Fruit fly (Drosophila melanogaster): ENCODE data around the gene skd.
A peak's percentile ranks its signal among the peaks of the same experiment; 100 is the strongest.

Gene skd

DNA sequence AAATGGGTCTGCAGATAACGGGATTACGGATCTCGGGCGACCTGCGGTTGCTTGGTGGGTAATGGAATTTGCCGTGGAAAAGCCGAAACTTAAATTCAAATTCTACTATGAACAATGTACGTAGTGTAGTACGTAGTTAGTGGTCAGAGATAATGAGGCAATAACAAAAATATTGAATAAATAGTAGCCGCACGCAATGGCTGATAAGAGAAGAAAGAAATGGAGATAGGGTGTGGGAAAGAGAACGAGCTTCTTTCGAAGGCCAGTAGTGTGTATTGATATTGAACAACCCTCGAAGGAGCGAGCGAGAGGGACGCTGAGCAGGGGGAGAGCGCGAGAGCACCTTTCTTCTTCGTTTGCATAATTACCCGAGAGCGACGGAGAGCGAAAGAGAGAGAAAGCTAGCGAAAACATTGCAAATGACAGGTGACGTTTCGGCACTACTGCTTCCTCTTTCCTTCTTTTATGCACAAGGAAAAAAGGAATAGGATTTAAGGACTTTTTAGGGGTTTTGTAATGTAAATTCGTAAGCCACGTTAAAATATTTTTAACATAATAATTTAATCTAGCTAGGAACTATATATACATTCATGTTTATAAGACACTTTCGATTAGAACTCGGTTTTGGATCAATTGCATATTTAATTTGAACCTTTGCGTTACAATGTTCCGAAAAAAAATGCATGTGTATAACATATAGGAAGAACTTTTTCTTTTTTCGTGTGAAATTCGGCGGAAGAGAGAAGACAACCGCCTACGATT, 16.2 kb downstream of the skd start (continued):
- TF ChIP-seq CG12299 (tag; optimal IDR thresholded peaks at IDR 0.05) (no peak), CG18011 (GFP tag; optimal IDR thresholded peaks at IDR 0.05) (no peak), Trl (optimal IDR thresholded peaks at IDR 0.05) (peak; percentile 88), Trl (GFP tag; optimal IDR thresholded peaks at IDR 0.05) (peak; percentile 12), CG10366 (GFP tag; IDR thresholded peaks at IDR 0.05) (no peak), HLHmδ (GFP tag; optimal IDR thresholded peaks at IDR 0.05) (no peak), unc-4 (GFP tag; IDR thresholded peaks at IDR 0.05; ENCODE audit: partially characterized antibody) (no peak), CHES-1-like (GFP tag; optimal IDR thresholded peaks at IDR 0.05) (no peak), Neu2 (GFP tag; optimal IDR thresholded peaks at IDR 0.05; ENCODE audit: borderline replicate concordance) (no peak), pan (optimal IDR thresholded peaks at IDR 0.05) (no peak), pan (GFP tag; optimal IDR thresholded peaks at IDR 0.05 in 1 of 2, IDR thresholded peaks at IDR 0.05 in 1 of 2) (no peak), sug (tag; optimal IDR thresholded peaks at IDR 0.05) (peak; percentile 57), CkIIα-i1 (GFP tag; IDR thresholded peaks at IDR 0.05) (no peak), CG16815 (GFP tag; optimal IDR thresholded peaks at IDR 0.05) (no peak), esg (GFP tag; conservative IDR thresholded peaks at IDR 0.05) (no peak; the same call in 1 of the 2 replicates), CG12391 (tag; optimal IDR thresholded peaks at IDR 0.05) (peak; percentile 33), ap (GFP tag; IDR thresholded peaks at IDR 0.05) (no peak)

DNA sequence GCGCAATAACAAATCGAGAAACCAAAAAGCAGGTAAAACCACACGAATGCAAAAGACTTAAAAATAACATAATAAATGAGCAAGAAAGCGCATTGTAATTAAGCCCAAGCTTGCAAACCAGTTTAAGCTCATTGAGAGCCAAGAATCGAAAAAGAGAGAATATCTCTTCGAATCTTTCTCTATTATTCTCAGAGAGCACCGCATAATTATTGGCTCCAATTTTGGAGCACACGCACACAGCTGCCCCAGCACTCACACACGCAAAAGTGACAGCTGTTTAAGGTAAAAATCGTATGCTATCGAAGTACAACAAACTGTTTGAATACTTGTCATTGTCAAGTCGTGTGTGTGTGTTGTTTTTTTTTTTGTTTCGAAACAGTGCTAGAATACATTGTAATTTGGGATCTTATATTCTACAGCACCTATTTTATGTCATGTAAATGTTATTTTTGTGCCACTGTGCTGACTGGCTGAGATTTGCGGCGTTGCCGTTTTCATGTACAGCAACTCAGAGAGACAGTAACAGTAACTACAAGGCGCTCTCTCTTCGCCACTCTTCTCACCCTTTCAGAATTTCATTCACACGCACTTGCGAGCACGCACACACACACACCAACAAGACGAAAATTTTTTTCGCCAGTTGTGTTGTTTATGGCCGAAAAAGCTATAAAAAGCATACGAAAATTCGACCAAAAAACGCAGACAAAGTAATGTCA, 17.7 kb downstream of the skd start:
- no peak for TF ChIP-seq gce (GFP tag; IDR thresholded peaks at IDR 0.05)
- TF ChIP-seq Atf3 (GFP tag; optimal IDR thresholded peaks at IDR 0.05) = no peak
- no peak for TF ChIP-seq CG2129 (GFP tag; IDR thresholded peaks at IDR 0.05; ENCODE audit: partially characterized antibody)
- 0 out of 2 replicates have a peak, but pooled peaks have one; percentile 43 for TF ChIP-seq wdn (GFP tag; IDR thresholded peaks at IDR 0.05)
- TF ChIP-seq CG1529 (GFP tag; optimal IDR thresholded peaks at IDR 0.05) = no peak
- TF ChIP-seq Xbp1 (GFP tag; optimal IDR thresholded peaks at IDR 0.05) = peak; percentile 51
- TF ChIP-seq CG10565 (GFP tag; optimal IDR thresholded peaks at IDR 0.05) = no peak
- TF ChIP-seq CG33213 (GFP tag; optimal IDR thresholded peaks at IDR 0.05) = peak; percentile 20
- TF ChIP-seq CG10959 (GFP tag; IDR thresholded peaks at IDR 0.05) = no peak
- TF ChIP-seq Med (GFP tag) = peak; percentile 84
- no peak for TF ChIP-seq Chrac-16 (GFP tag; optimal IDR thresholded peaks at IDR 0.05)
- no peak for TF ChIP-seq zf30C (GFP tag; optimal IDR thresholded peaks at IDR 0.05)
- no peak for TF ChIP-seq CG10274 (GFP tag; optimal IDR thresholded peaks at IDR 0.05)
- peak; percentile 70 for TF ChIP-seq tgo (GFP tag; IDR thresholded peaks at IDR 0.05)
- no peak for TF ChIP-seq CG12299 (tag; optimal IDR thresholded peaks at IDR 0.05)
- TF ChIP-seq sens (GFP tag) = peak; percentile 94
- TF ChIP-seq CG11504 (tag; optimal IDR thresholded peaks at IDR 0.05) = peak; percentile 41
- no peak for TF ChIP-seq salm (tag; optimal IDR thresholded peaks at IDR 0.05)
- peak; percentile 54 for TF ChIP-seq Antp (GFP tag; optimal IDR thresholded peaks at IDR 0.05)
- peak; percentile 32; the same call in 1 of the 2 replicates for TF ChIP-seq al (GFP tag; IDR thresholded peaks at IDR 0.05)
- TF ChIP-seq Pdp1 (GFP tag; optimal IDR thresholded peaks at IDR 0.05) = peak; percentile 26 to 43
- TF ChIP-seq pfk (GFP tag; optimal IDR thresholded peaks at IDR 0.05) = no peak
- peak; percentile 4 for TF ChIP-seq CG10267 (tag; optimal IDR thresholded peaks at IDR 0.05)
- TF ChIP-seq Camta (GFP tag; optimal IDR thresholded peaks at IDR 0.05) = no peak
- no peak for TF ChIP-seq CG8281 (tag; optimal IDR thresholded peaks at IDR 0.05)
- TF ChIP-seq jing (GFP tag; optimal IDR thresholded peaks at IDR 0.05) = no peak
- TF ChIP-seq CG13624 (GFP tag; optimal IDR thresholded peaks at IDR 0.05) = peak; percentile 63
- TF ChIP-seq CG9215 (GFP tag; IDR thresholded peaks at IDR 0.05) = no peak; the same call in 1 of the 2 replicates
- TF ChIP-seq MESR4 (GFP tag; optimal IDR thresholded peaks at IDR 0.05) = no peak
- no peak for TF ChIP-seq wek (GFP tag; optimal IDR thresholded peaks at IDR 0.05)
- TF ChIP-seq CG9932 (GFP tag; IDR thresholded peaks at IDR 0.05) = no peak; the same call in 1 of the 2 replicates
- peak; percentile 29 for TF ChIP-seq nerfin-1 (tag; optimal IDR thresholded peaks at IDR 0.05)
